Worm (Caenorhabditis elegans) whole organism, late embryonic: ENCODE results near the gene K08F4.5.

Experiments used
- K02D7.2 ChIP-seq: sonication (generic microtip); optimal IDR thresholded peaks from 2 replicates; lab custom pipeline; 2017; ENCODE audit warnings: mild to moderate bottlenecking, missing genetic modification characterization, missing compliant biosample characterization
- ama-1 ChIP-seq: fragments of 150-350 bp; optimal IDR thresholded peaks from 2 replicates; lab custom pipeline; 2014
- ceh-18 ChIP-seq: sonication (generic microtip); optimal IDR thresholded peaks from 2 replicates; lab custom pipeline; 2016; ENCODE audit warnings: missing genetic modification characterization, missing compliant biosample characterization
- ceh-6 ChIP-seq: fragments of 200-800 bp; sonication (Bioruptor generic); optimal IDR thresholded peaks from 2 replicates; lab custom pipeline; 2018; ENCODE audit warnings: mild to moderate bottlenecking, missing genetic modification characterization, missing compliant biosample characterization
- ets-4 ChIP-seq: sonication (generic microtip); optimal IDR thresholded peaks from 2 replicates; lab custom pipeline; 2016; ENCODE audit warnings: missing genetic modification characterization, missing compliant biosample characterization
- hlh-13 ChIP-seq: fragments of 200-800 bp; sonication (Bioruptor generic); optimal IDR thresholded peaks from 2 replicates; lab custom pipeline; 2018; ENCODE audit warnings: mild to moderate bottlenecking, missing genetic modification characterization, missing compliant biosample characterization
- nfya-1 ChIP-seq: sonication (generic microtip); optimal IDR thresholded peaks from 2 replicates; lab custom pipeline; 2017; ENCODE audit warnings: missing genetic modification characterization, mild to moderate bottlenecking, missing compliant biosample characterization, antibody characterized with exemption, moderate library complexity
- sox-4 ChIP-seq: sonication (generic microtip); optimal IDR thresholded peaks from 2 replicates; lab custom pipeline; 2017; ENCODE audit warnings: mild to moderate bottlenecking, missing genetic modification characterization, inconsistent platforms, missing compliant biosample characterization
- tbx-2 ChIP-seq: sonication (generic microtip); optimal IDR thresholded peaks from 2 replicates; lab custom pipeline; 2016; ENCODE audit warnings: missing genetic modification characterization, missing compliant biosample characterization
- unc-55 ChIP-seq: sonication (generic microtip); optimal IDR thresholded peaks from 2 replicates; lab custom pipeline; 2017; ENCODE audit warnings: missing biosample characterization, missing genetic modification reagents, missing genetic modification characterization

- TF ChIP-seq ets-4 = no peak
- no peak for TF ChIP-seq ceh-6 (GFP tag; lab: Kevin White, UChicago)
- TF ChIP-seq hlh-13 = no peak
- no peak for TF ChIP-seq sox-4 (tag; lab: Kevin White, UChicago)
- TF ChIP-seq unc-55 (GFP tag; lab: Kevin White, UChicago) = no peak
- TF ChIP-seq tbx-2 (tag; lab: Kevin White, UChicago) = no peak
- no peak for TF ChIP-seq ama-1 (lab: Kevin White, UChicago)
- no peak for TF ChIP-seq ceh-18 (tag; lab: Kevin White, UChicago)
- no peak for TF ChIP-seq K02D7.2
- TF ChIP-seq nfya-1 = no peak
Observed at ce11 chrIV:10090358-10090757, 45.4 kb downstream of the K08F4.5 start, which contains the start of gene ttbk-5.
